Fruit fly (Drosophila melanogaster) whole organism, embryonic: ENCODE measurements around the gene CG6168.

Experiments
- Bdp1 ChIP-seq: fragments of 200-800 bp; sonication (Bioruptor generic); optimal IDR thresholded peaks from 3 replicates; lab custom pipeline; 2016; ENCODE audit warnings: missing biosample characterization, missing genetic modification characterization
- Blimp-1 ChIP-seq: fragments of 200-800 bp; sonication (Bioruptor generic); optimal IDR thresholded peaks from 3 replicates; lab custom pipeline; 2018; ENCODE audit warnings: missing biosample characterization, missing genetic modification characterization, mild to moderate bottlenecking, moderate library complexity, missing genetic modification reagents
- Bteb2 ChIP-seq: fragments of 200-800 bp; sonication (Bioruptor generic); optimal IDR thresholded peaks from 2 replicates; lab custom pipeline; 2016; ENCODE audit warnings: missing biosample characterization, missing genetic modification characterization
- CG10209 ChIP-seq: fragments of 200-800 bp; sonication (Bioruptor generic); optimal IDR thresholded peaks from 3 replicates; lab custom pipeline; 2017; ENCODE audit warnings: missing biosample characterization, mild to moderate bottlenecking, missing genetic modification characterization, missing genetic modification reagents
- CG11695 ChIP-seq: fragments of 200-800 bp; sonication (Bioruptor generic); IDR thresholded peaks from 3 replicates; pipeline ENCODE4 v1.3.6; 2022; ENCODE audit warnings: missing biosample characterization, missing genetic modification characterization
- CG12071 ChIP-seq: fragments of 200-800 bp; sonication (Bioruptor generic); optimal IDR thresholded peaks from 3 replicates; lab custom pipeline; 2018; ENCODE audit warnings: missing biosample characterization, mild to moderate bottlenecking, missing genetic modification characterization
- CG13287 ChIP-seq: fragments of 200-800 bp; sonication (Bioruptor generic); IDR thresholded peaks from 2 replicates; pipeline ENCODE4 v1.3.6; 2022; ENCODE audit warnings: missing biosample characterization, missing genetic modification characterization; ENCODE audit not compliant: partially characterized antibody
- CG15601 ChIP-seq: fragments of 200-800 bp; sonication (Bioruptor generic); optimal IDR thresholded peaks from 3 replicates; lab custom pipeline; 2019; ENCODE audit warnings: missing biosample characterization, mild to moderate bottlenecking, missing genetic modification characterization, moderate library complexity
- CG17612 ChIP-seq: fragments of 200-800 bp; sonication (Bioruptor generic); IDR thresholded peaks from 2 replicates; pipeline ENCODE4 v1.3.6; 2022; ENCODE audit warnings: missing biosample characterization, missing genetic modification characterization
- CG33213 ChIP-seq: fragments of 200-800 bp; sonication (Bioruptor generic); optimal IDR thresholded peaks from 3 replicates; lab custom pipeline; 2016; ENCODE audit warnings: missing biosample characterization, missing genetic modification characterization
- CG34422 ChIP-seq: fragments of 200-800 bp; sonication (Bioruptor generic); IDR thresholded peaks from 3 replicates; pipeline ENCODE4 v1.3.6; 2022; ENCODE audit warnings: missing biosample characterization, missing genetic modification characterization
- CG6254 ChIP-seq: fragments of 200-800 bp; sonication (Bioruptor generic); optimal IDR thresholded peaks from 3 replicates; lab custom pipeline; 2017; ENCODE audit warnings: mild to moderate bottlenecking, missing biosample characterization, missing genetic modification reagents, missing genetic modification characterization
- CG7372 ChIP-seq: fragments of 200-800 bp; sonication (Bioruptor generic); IDR thresholded peaks from 2 replicates; pipeline ENCODE4 v1.3.6; 2022; ENCODE audit warnings: missing biosample characterization, missing genetic modification characterization
- CG8388 ChIP-seq: fragments of 200-800 bp; sonication (Bioruptor generic); optimal IDR thresholded peaks from 2 replicates; lab custom pipeline; 2019; ENCODE audit warnings: missing biosample characterization, mild to moderate bottlenecking, missing genetic modification characterization, moderate library complexity
- CG9215 ChIP-seq: fragments of 200-800 bp; sonication (Bioruptor generic); IDR thresholded peaks from 2 replicates; pipeline ENCODE4 v1.3.6; 2022; ENCODE audit warnings: missing biosample characterization, missing genetic modification characterization
- Drgx ChIP-seq: fragments of 200-800 bp; sonication (Bioruptor generic); IDR thresholded peaks from 2 replicates; pipeline ENCODE4 v1.3.6; 2022; ENCODE audit warnings: missing biosample characterization, missing genetic modification characterization
- E2f1 ChIP-seq: fragments of 200-800 bp; sonication (Bioruptor generic); IDR thresholded peaks from 2 replicates; pipeline ENCODE4 v1.3.6; 2022; ENCODE audit warnings: missing biosample characterization, missing genetic modification characterization
- Ets65A ChIP-seq: fragments of 200-800 bp; sonication (Bioruptor generic); peaks from one replicate; lab custom pipeline; 2016; ENCODE audit warnings: missing biosample characterization, missing genetic modification characterization
- Ets97D ChIP-seq: fragments of 200-800 bp; sonication (Bioruptor generic); optimal IDR thresholded peaks from 3 replicates; lab custom pipeline; 2016; ENCODE audit warnings: missing biosample characterization, missing genetic modification characterization
- HLH3B ChIP-seq: fragments of 200-800 bp; sonication (Bioruptor generic); IDR thresholded peaks from 2 replicates; pipeline ENCODE4 v1.3.6; 2022; ENCODE audit warnings: missing biosample characterization, missing genetic modification characterization
- Hmr ChIP-seq: fragments of 200-800 bp; sonication (Bioruptor generic); optimal IDR thresholded peaks from 3 replicates; lab custom pipeline; 2017; ENCODE audit warnings: mild to moderate bottlenecking, missing biosample characterization, missing genetic modification reagents, missing genetic modification characterization
- Hr39 ChIP-seq: fragments of >200 bp; optimal IDR thresholded peaks from 2 replicates; lab custom pipeline; 2017
- NK7.1 ChIP-seq: fragments of 200-800 bp; sonication (Bioruptor generic); optimal IDR thresholded peaks from 3 replicates; lab custom pipeline; 2016; ENCODE audit warnings: missing biosample characterization, missing genetic modification characterization
- Nf-YA ChIP-seq: fragments of 200-800 bp; sonication (Bioruptor generic); IDR thresholded peaks from 2 replicates; pipeline ENCODE4 v1.3.6; 2022; ENCODE audit warnings: missing biosample characterization, missing genetic modification characterization
- Pdp1 ChIP-seq, 2 experiments: fragments of 200-800 bp; sonication (Bioruptor generic); optimal IDR thresholded peaks; 3 replicates each; lab custom pipeline; 2016; ENCODE audit warnings: missing biosample characterization in 2 of 2, missing genetic modification characterization in 2 of 2, mild to moderate bottlenecking in 1 of 2, moderate library complexity in 1 of 2
- Ravus ChIP-seq: fragments of 200-800 bp; sonication (Bioruptor generic); IDR thresholded peaks from 2 replicates; pipeline ENCODE4 v1.3.6; 2022; ENCODE audit warnings: missing biosample characterization, missing genetic modification characterization
- Rfx ChIP-seq: fragments of 200-800 bp; sonication (Bioruptor generic); IDR thresholded peaks from 2 replicates; pipeline ENCODE4 v1.3.6; 2022; ENCODE audit warnings: missing biosample characterization, missing genetic modification characterization
- Spps ChIP-seq: fragments of 200-800 bp; sonication (Bioruptor generic); optimal IDR thresholded peaks from 2 replicates; lab custom pipeline; 2018; ENCODE audit warnings: missing biosample characterization, mild to moderate bottlenecking, missing genetic modification characterization
- Usf ChIP-seq: fragments of 200-800 bp; sonication (Bioruptor generic); optimal IDR thresholded peaks from 2 replicates; lab custom pipeline; 2017; ENCODE audit warnings: missing genotype, missing biosample characterization, missing genetic modification characterization
- abd-A ChIP-seq: fragments of 200-800 bp; sonication (Bioruptor generic); optimal IDR thresholded peaks from 3 replicates; lab custom pipeline; 2019; ENCODE audit warnings: missing biosample characterization, mild to moderate bottlenecking, missing genetic modification characterization, moderate library complexity
- al ChIP-seq: fragments of 200-800 bp; sonication (Bioruptor generic); IDR thresholded peaks from 2 replicates; pipeline ENCODE4 v1.3.6; 2022; ENCODE audit warnings: missing biosample characterization, missing genetic modification characterization
- ara ChIP-seq: fragments of 200-800 bp; sonication (Bioruptor generic); IDR thresholded peaks from 2 replicates; pipeline ENCODE4 v1.3.6; 2022; ENCODE audit warnings: missing biosample characterization, missing genetic modification characterization
- chinmo ChIP-seq: fragments of 200-800 bp; sonication (Bioruptor generic); IDR thresholded peaks from 4 replicates; pipeline ENCODE4 v1.3.6; 2022; ENCODE audit warnings: missing biosample characterization, missing genetic modification characterization; ENCODE audit not compliant: partially characterized antibody
- ci ChIP-seq: fragments of 200-800 bp; sonication (Bioruptor generic); IDR thresholded peaks from 3 replicates; pipeline ENCODE4 v1.3.6; 2022; ENCODE audit warnings: missing biosample characterization, missing genetic modification characterization
- disco-r ChIP-seq: fragments of 200-800 bp; sonication (Bioruptor generic); optimal IDR thresholded peaks from 2 replicates; lab custom pipeline; 2016; ENCODE audit warnings: missing biosample characterization, missing genetic modification characterization
- eve ChIP-seq, 2 experiments: fragments of >200 bp; optimal IDR thresholded peaks; 2 replicates each; lab custom pipeline; 2017; ENCODE audit warnings: missing biosample characterization in 2 of 2, missing genetic modification characterization in 2 of 2
- gcm ChIP-seq: fragments of 200-800 bp; sonication (Bioruptor generic); optimal IDR thresholded peaks from 2 replicates; lab custom pipeline; 2019; ENCODE audit warnings: missing biosample characterization, mild to moderate bottlenecking, missing genetic modification characterization, moderate library complexity
- gfzf ChIP-seq: fragments of 200-800 bp; sonication (Bioruptor generic); optimal IDR thresholded peaks from 2 replicates; lab custom pipeline; 2016; ENCODE audit warnings: missing biosample characterization, mild to moderate bottlenecking, missing genetic modification characterization, moderate library complexity
- ind ChIP-seq: fragments of 200-800 bp; sonication (Bioruptor generic); optimal IDR thresholded peaks from 3 replicates; lab custom pipeline; 2016; ENCODE audit warnings: missing biosample characterization, missing genetic modification characterization
- inv ChIP-seq: fragments of 200-800 bp; sonication (Bioruptor generic); IDR thresholded peaks from 2 replicates; pipeline ENCODE4 v1.3.6; 2022; ENCODE audit warnings: missing biosample characterization, missing genetic modification characterization; ENCODE audit not compliant: partially characterized antibody
- klu ChIP-seq: fragments of 200-800 bp; sonication (Bioruptor generic); IDR thresholded peaks from 2 replicates; pipeline ENCODE4 v1.3.6; 2022; ENCODE audit warnings: missing biosample characterization, missing genetic modification characterization
- lab ChIP-seq: fragments of 200-800 bp; sonication (Bioruptor generic); optimal IDR thresholded peaks from 3 replicates; lab custom pipeline; 2017; ENCODE audit warnings: missing biosample characterization, missing genetic modification characterization, mild to moderate bottlenecking, moderate library complexity, missing genetic modification reagents
- lilli ChIP-seq: fragments of 200-800 bp; sonication (Bioruptor generic); optimal IDR thresholded peaks from 3 replicates; lab custom pipeline; 2016; ENCODE audit warnings: missing biosample characterization, missing genetic modification characterization
- lola ChIP-seq, 3 experiments: fragments of >200 bp in 2 of 3; fragments of 200-800 bp in 1 of 3; sonication (Bioruptor generic) in 1 of 3; optimal IDR thresholded peaks; 2 replicates each; lab custom pipeline; 2017 to 2019; ENCODE audit warnings: missing biosample characterization in 3 of 3, missing genetic modification characterization in 3 of 3, mild to moderate bottlenecking in 1 of 3, moderate library complexity in 1 of 3
- scrt ChIP-seq: fragments of 200-800 bp; sonication (Bioruptor generic); optimal IDR thresholded peaks from 2 replicates; lab custom pipeline; 2018; ENCODE audit warnings: missing biosample characterization, mild to moderate bottlenecking, missing genetic modification characterization, moderate library complexity
- sima ChIP-seq: fragments of 200-800 bp; sonication (Bioruptor generic); optimal IDR thresholded peaks from 2 replicates; lab custom pipeline; 2016; ENCODE audit warnings: missing biosample characterization, missing genetic modification characterization
- ssp ChIP-seq: fragments of 200-800 bp; sonication (Bioruptor generic); IDR thresholded peaks from 2 replicates; pipeline ENCODE4 v1.3.6; 2022; ENCODE audit warnings: missing biosample characterization, missing genetic modification characterization
- tio ChIP-seq: fragments of 200-800 bp; sonication (Bioruptor generic); optimal IDR thresholded peaks from 2 replicates; lab custom pipeline; 2017; ENCODE audit warnings: missing biosample characterization, missing genetic modification characterization, inconsistent platforms
- yki ChIP-seq: fragments of >200 bp; optimal IDR thresholded peaks from 3 replicates; lab custom pipeline; 2018
- zen ChIP-seq: fragments of 200-800 bp; sonication (Bioruptor generic); optimal IDR thresholded peaks from 3 replicates; lab custom pipeline; 2018; ENCODE audit warnings: missing biosample characterization, mild to moderate bottlenecking, missing genetic modification characterization, moderate library complexity

CG6168 gene

DNA sequence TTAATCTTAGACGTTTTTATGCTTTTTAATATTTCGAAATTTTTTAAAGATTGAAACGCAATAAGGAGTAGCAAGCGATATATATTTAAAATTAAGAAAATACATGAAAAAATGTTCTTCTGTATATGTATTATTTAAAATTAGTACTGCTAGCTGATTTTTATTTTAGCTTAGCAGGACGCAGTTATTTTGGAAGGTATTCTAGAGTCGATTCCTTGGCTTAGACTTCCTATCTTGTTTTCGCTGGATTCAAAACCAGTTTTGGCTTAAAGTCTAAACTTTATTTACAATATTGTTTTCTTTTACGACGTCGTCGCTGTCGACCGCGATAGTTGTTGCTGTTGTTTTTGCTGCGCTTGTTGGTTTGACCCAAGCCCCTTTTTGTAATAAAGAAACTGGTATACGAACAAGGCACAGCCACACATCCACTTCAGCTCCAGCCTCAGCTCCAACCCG is 7.5 kb upstream of the CG6168 start (continued):
- no peak for TF ChIP-seq Ets97D
- TF ChIP-seq lola (GFP tag; optimal IDR thresholded peaks at IDR 0.05; lab: Kevin White, UChicago) = peak in 1 of 3 experiments; percentile 74
- no peak for TF ChIP-seq CG13287 (GFP tag; lab: Robert Waterston, UW)
- no peak for TF ChIP-seq zen
- TF ChIP-seq Usf = peak; percentile 17
- TF ChIP-seq scrt (GFP tag; lab: Kevin White, UChicago) = no peak
- peak; percentile 71; the same call in 1 of the 2 replicates for TF ChIP-seq ara (GFP tag; lab: Robert Waterston, UW)
- peak in 1 of 2 experiments; percentile 14 for TF ChIP-seq Pdp1 (GFP tag; optimal IDR thresholded peaks at IDR 0.05; lab: Kevin White, UChicago)
- TF ChIP-seq ind (GFP tag; lab: Kevin White, UChicago) = no peak
- TF ChIP-seq lilli = no peak
- TF ChIP-seq sima (GFP tag; lab: Kevin White, UChicago) = no peak
- peak; percentile 61 for TF ChIP-seq HLH3B
- peak; percentile 40; the same call in 1 of the 3 replicates for TF ChIP-seq CG34422 (GFP tag; lab: Robert Waterston, UW)
- TF ChIP-seq Bdp1 (GFP tag; lab: Kevin White, UChicago) = no peak
- TF ChIP-seq CG8388 (GFP tag; lab: Kevin White, UChicago) = peak; percentile 54
- peak; percentile 62; the same call in 1 of the 4 replicates for TF ChIP-seq chinmo (GFP tag; lab: Robert Waterston, UW)
- no peak for TF ChIP-seq CG9215
- TF ChIP-seq CG17612 = no peak
- TF ChIP-seq Hr39 = no peak
- TF ChIP-seq Ravus (GFP tag; lab: Robert Waterston, UW) = no peak; the same call in 1 of the 2 replicates
- no peak for TF ChIP-seq yki (lab: Kevin White, UChicago)
- TF ChIP-seq CG15601 = peak; percentile 66
- TF ChIP-seq gcm (GFP tag; lab: Kevin White, UChicago) = peak; percentile 56
- no peak for TF ChIP-seq gfzf (GFP tag; lab: Kevin White, UChicago)
- no peak for TF ChIP-seq NK7.1 (GFP tag; lab: Kevin White, UChicago)
- TF ChIP-seq tio (GFP tag; lab: Kevin White, UChicago) = no peak
- no peak for TF ChIP-seq disco-r (GFP tag; lab: Kevin White, UChicago)
- peak; percentile 54; the same call in 1 of the 2 replicates for TF ChIP-seq Nf-YA (GFP tag; lab: Robert Waterston, UW)
- TF ChIP-seq CG7372 = peak; percentile 43; the same call in 1 of the 2 replicates
- no peak for TF ChIP-seq Spps
- TF ChIP-seq Bteb2 (GFP tag; lab: Kevin White, UChicago) = no peak

DNA sequence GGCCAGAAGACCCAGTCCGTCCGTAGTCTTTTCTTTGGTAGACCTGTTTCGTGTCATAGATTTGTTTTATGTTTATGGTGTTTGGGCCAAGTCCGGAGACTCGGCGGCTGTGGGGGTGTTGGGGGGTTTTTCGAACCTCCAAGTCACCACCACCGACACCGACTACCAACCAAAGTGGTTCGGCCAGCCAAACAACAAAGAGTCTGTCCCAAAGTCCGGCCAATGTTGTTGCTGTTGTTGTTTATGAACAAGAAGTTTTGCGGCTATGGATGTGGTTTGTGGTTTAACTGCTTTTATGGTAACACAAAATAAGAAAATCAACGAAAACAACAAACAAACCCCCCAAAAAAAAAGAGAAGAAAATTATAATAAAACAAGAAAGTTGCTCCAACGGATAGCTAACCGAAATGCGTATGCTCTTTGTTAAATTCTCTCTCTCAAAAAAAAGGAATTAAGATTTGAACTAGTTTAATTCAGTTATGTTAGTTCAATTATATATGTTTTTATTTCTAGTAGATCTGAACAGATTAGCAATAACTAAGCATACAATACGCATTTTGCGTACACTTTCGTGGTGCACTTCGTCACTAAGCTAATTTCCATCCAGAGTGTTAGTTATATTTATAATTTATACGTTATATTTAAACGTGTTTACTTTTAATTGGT is 6.6 kb upstream of the CG6168 start:
- TF ChIP-seq Bteb2 (GFP tag; lab: Kevin White, UChicago) (no peak), CG6254 (GFP tag; lab: Kevin White, UChicago) (peak; percentile 37), E2f1 (GFP tag; lab: Robert Waterston, UW) (peak; percentile 53; the same call in 1 of the 2 replicates), ssp (GFP tag; lab: Robert Waterston, UW) (0 out of 2 replicates have a peak, but pooled peaks have one; percentile 25), CG33213 (GFP tag; lab: Kevin White, UChicago) (no peak), Drgx (GFP tag; lab: Robert Waterston, UW) (peak; percentile 80), Blimp-1 (peak; percentile 47), inv (GFP tag; lab: Robert Waterston, UW) (no peak), lab (peak; percentile 35), ci (0 out of 3 replicates have a peak, but pooled peaks have one; percentile 36), Ets65A (no peak), CG10209 (GFP tag; lab: Kevin White, UChicago) (no peak), eve (GFP tag; optimal IDR thresholded peaks at IDR 0.05; lab: Kevin White, UChicago) (peak in 1 of 2 experiments; percentile 25), tio (GFP tag; lab: Kevin White, UChicago) (peak; percentile 38), CG7372 (peak; percentile 40; the same call in 1 of the 2 replicates), abd-A (tag; lab: Kevin White, UChicago) (peak; percentile 94), CG12071 (GFP tag; lab: Kevin White, UChicago) (peak; percentile 7), Rfx (GFP tag; lab: Robert Waterston, UW) (peak; percentile 24), klu (GFP tag; lab: Robert Waterston, UW) (no peak), al (peak; percentile 48), Pdp1 (GFP tag; optimal IDR thresholded peaks at IDR 0.05; lab: Kevin White, UChicago) (peak in 1 of 2 experiments; percentile 42), Hmr (GFP tag; lab: Kevin White, UChicago) (no peak), CG11695 (peak; percentile 45; the same call in 1 of the 3 replicates)
